Worm (Caenorhabditis elegans) whole organism, L4/young adult: ENCODE data around the gene xpb-1.

Experiments used
- dao-5 ChIP-seq: sonication (generic microtip); optimal IDR thresholded peaks from 2 replicates; lab custom pipeline; 2016; ENCODE audit warnings: missing genotype, missing genetic modification characterization, moderate library complexity, missing compliant biosample characterization
- him-1 ChIP-seq: sonication (generic microtip); optimal IDR thresholded peaks from 2 replicates; lab custom pipeline; 2016; ENCODE audit warnings: missing genotype, missing genetic modification reagents, missing genetic modification characterization, missing compliant biosample characterization

DNA sequence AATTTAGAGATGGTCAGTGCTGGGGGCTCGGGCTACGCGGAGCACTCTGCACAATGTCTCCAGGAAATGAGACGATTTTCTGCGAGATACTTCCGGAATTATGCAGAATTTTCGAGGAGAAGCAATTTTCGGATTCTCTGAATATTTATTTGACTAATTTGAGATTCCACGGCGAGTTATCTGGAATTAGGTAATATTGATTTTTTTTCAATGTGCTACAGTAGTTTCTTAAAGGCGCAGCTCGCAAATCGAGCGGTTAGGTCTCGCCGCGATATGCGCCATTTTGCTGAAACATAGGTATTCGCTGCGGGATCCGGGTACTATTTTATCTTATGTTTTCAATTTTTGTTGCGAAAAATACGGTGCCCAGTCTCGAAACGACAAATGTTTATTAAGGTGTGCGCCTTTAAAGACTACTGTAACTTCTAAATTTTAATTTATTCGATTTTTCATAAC, 8.2 kb downstream of the xpb-1 start, which contains the start of gene nrps-1:
- TF ChIP-seq him-1 (tag; lab: Kevin White, UChicago) (no peak), dao-5 (tag; lab: Kevin White, UChicago) (no peak)
